Fruit fly (Drosophila melanogaster) ovary, adult (tissue): Measurements from ENCODE around the gene CG3634.

Source experiments
- CG17801 ChIP-seq: fragments of 200-800 bp; optimal IDR thresholded peaks from 2 replicates; lab custom pipeline; 2019; ENCODE audit warnings: missing biosample characterization, mild to moderate bottlenecking, missing genetic modification characterization, moderate library complexity; ENCODE audit not compliant: partially characterized antibody

Gene CG3634

DNA sequence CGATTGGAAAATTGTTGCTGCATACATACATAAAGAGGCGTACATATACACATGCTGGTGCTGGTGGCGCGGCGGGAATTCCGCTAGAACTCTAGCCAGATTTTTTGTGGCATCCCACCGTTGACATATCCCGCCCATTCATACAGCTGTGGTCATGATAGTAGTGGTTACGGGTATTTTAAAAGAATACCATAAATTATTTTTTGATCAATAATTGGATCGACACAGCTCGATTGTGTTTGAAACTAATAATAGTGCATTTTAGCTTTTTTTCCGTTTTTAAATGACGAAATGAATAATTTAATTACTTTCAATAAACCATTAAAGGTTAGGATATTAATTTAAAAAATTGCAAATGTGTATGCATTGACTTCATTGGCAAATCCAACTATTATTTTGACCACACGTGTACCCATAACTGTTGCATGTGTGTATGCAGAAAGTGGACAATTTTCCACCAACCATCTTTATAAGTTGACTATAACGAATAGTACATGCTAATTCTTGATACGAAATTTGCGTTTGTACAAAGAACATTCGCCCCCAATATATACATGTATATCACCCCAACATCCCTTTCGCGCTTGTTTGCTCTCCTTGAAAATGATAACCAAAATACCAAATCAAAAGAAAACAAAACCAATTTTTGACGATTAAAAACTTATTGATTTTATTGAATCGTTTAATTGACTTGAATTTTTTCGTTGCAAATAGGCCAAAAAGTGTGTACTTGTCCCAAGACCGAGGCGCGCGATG is 37.0 kb downstream of the CG3634 start:
- TF ChIP-seq CG17801 (GFP tag; lab: Kevin White, UChicago): peak; percentile 71

DNA sequence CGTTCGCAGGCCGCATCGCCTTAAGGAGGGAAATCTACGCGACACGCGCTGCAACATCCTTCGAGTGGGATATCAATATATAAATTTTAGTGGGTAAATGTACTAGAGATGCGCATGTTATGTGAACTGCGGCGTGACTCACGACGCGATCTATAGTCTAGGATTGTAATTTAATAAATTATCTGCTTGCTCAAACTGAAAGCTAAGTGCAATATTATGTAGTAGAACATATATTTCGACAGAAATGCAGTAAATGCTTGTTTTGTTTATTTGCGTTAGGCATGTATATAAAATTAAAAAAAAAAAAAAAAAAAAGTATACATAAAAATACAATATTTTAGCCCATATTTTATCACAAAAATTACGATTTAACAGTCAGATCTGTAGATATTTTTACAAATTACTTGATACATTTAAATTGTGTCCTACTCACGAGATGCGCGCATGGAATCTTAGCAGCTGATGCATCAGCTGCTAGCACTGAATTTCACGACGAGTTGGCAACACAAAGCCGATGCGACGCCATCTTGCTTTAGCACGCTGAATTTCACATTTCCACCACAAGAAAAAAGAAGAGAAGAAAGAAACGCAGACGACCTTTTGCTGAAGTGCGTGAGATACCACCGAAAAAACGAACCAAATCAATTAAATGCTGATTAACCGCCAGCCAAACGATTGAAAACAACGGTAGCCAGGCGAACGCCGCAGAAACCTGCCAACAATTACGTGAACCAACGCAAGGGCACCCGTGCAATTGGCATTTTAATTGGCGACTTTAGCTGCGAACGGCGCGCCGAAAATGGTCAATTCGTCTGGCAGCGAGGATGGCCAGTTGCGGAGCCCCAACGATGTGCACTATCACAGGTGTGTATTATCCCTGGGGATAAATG is 37.8 kb downstream of the CG3634 start, which contains the start of the genes CG4042 and Pitslre:
CG4042 (minus strand) TSS at position 507 of the 890 bp plus-strand sequence.
Pitslre (plus strand) TSS at position 528 of the 890 bp plus-strand sequence.
- no peak for TF ChIP-seq CG17801 (GFP tag; lab: Kevin White, UChicago)

DNA sequence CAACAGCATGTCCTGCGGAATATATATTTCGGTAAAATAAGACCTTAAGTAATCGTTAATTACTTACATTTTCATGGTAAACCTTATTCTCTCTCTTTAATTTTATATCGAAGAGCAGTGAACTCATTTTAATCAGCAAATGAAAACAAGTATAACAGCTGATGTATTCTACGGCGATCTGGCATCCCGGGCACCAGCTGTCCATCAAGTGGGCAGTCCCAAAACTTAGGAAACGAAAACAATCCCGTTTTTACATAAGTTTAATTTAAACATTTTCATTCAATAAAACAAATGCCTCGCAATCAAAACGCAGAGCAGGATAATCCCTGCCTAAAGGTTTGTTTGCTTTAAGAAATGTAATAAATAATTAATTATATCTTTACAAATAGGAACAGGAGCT is 39.7 kb downstream of the CG3634 start, which contains the start of the genes CG4074 and CG4186:
CG4074 (minus strand) TSS at position 151 of the 400 bp plus-strand sequence.
CG4186 (plus strand) TSS at position 237 of the 400 bp plus-strand sequence.
- no peak for TF ChIP-seq CG17801 (GFP tag; lab: Kevin White, UChicago)

DNA sequence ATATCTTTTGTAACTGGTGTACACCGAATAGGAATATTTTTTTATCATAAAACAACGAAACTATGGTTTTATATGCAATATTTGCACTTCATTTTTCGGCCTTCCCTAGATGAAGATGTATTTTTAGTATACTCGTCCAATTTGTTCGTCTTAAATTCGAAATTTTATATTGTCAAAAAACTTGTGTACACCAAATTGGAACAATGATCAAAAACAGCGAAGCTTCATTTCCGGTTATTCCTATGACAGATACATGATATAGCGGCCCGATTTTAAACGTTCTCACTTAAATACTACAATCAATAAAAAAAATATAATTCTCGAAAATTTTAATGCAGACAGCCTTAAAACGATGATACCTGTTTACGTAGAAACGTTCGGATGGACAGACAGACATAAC is 41.8 kb downstream of the CG3634 start:
- TF ChIP-seq CG17801 (GFP tag; lab: Kevin White, UChicago): no peak

DNA sequence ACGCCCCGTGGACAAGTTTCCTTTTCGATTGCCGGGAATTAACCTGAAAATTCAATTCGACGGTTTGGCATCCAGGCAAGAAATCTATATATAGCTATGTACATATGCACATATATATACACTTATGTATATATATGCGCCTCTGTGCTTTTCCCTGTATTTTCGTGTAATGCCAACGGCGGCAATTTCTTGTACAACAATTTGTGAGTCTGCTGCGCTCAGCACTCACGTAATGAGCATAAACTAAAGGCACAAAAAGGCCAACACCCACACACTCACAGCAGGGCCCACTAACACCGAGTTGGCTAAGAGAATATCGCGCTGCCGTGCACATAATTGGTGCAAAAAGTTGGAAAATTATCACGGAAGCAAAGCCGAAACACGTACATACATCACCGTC is 47.6 kb downstream of the CG3634 start:
- no peak for TF ChIP-seq CG17801 (GFP tag; lab: Kevin White, UChicago)

DNA sequence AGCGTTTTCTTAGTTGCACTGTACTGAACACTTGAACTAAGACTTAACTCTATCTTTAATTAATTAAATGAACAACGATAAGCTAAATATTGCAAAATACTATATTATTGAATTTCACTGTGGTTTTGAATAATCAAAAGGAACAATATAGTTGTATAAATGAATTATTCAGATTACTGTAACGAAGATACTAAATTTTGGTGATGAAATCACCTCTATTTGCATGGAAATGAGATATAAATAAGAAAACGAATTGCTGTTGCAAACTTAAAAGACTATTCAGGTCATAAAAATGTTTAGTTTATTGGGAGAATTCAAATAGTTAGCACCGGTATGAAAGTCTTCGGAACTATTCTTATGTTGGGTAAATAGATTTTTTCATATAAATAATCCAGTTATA is 50.5 kb downstream of the CG3634 start, which contains the start of gene CG43251:
CG43251 (plus strand) TSS at position 301 of the 400 bp plus-strand sequence.
- TF ChIP-seq CG17801 (GFP tag; lab: Kevin White, UChicago): no peak
